Worm (Caenorhabditis elegans): ENCODE data around the gene let-721.

The let-721 gene

DNA sequence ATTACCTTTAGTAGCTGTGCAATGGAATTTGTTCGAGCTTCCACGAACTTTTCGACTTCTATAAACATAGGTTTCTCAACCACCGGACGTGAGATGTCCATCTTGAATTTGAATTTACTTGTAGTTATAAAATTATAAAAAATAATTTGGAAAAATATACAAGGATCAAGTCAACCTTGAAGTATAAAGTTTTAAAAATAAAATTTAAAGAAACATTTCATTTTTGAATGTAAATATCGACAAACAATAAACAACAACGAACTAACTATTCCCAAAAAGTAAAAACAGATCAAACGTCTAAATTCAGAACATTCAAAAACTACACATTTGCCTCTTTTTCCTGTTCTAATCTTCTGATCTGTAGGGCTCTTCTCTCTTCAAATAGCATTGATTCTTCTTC, 15.9 kb downstream of the let-721 start, which contains the start of gene popl-1:
Gene popl-1, minus strand, starts transcription at position 101 of the 400 bp plus-strand sequence.
- TF ChIP-seq aly-1 (tag; optimal IDR thresholded peaks at IDR 0.05), result no peak
- TF ChIP-seq tbx-11 (GFP tag; IDR thresholded peaks at IDR 0.05), result no peak
- no peak for TF ChIP-seq tbx-37 (GFP tag; conservative IDR thresholded peaks at IDR 0.05)
- TF ChIP-seq pes-1 (GFP tag; IDR thresholded peaks at IDR 0.05), result no peak
- no peak for TF ChIP-seq ets-7 (tag; optimal IDR thresholded peaks at IDR 0.05)
- no peak for TF ChIP-seq hnd-1 (tag; optimal IDR thresholded peaks at IDR 0.05)
- no peak for TF ChIP-seq hmg-4 (GFP tag; optimal IDR thresholded peaks at IDR 0.05)
- TF ChIP-seq tra-4 (tag; optimal IDR thresholded peaks at IDR 0.05), result no peak
- no peak for TF ChIP-seq scrt-1 (GFP tag; IDR thresholded peaks at IDR 0.05)
- no peak for TF ChIP-seq hmbx-1 (tag; optimal IDR thresholded peaks at IDR 0.05)

DNA sequence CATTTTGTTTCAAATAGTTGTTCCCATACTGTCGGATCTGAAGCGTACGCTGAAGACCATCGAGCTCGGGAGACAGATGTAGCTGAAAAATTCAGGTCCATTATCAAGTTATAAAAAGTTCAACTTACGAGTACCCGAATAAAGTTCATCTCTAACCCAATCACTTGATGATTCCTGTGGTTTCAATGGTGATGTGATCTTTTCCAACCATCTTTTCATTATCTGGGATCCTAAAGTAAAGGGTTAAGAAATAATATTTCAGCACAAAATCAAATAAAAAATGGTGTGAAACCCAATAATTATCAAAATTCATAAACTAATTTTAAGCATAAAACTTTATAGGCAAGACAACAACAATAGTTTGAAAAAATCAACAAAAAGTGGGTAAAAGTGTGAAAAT, 19.5 kb downstream of the let-721 start, which contains the start of gene C05D11.8:
Gene C05D11.8, minus strand, starts transcription at position 101 of the 400 bp plus-strand sequence.
- TF ChIP-seq F13C5.2 (tag; optimal IDR thresholded peaks at IDR 0.05) (no peak), ets-7 (tag; optimal IDR thresholded peaks at IDR 0.05) (no peak), pes-1 (GFP tag; IDR thresholded peaks at IDR 0.05) (no peak), tra-4 (tag; optimal IDR thresholded peaks at IDR 0.05) (no peak), ceh-36 (tag; optimal IDR thresholded peaks at IDR 0.05) (no peak), scrt-1 (GFP tag; IDR thresholded peaks at IDR 0.05) (no peak), flt-1 (GFP tag; IDR thresholded peaks at IDR 0.05) (no peak), ceh-13 (GFP tag; optimal IDR thresholded peaks at IDR 0.05) (no peak), ama-1 (optimal IDR thresholded peaks at IDR 0.05) (no peak), aly-1 (tag; optimal IDR thresholded peaks at IDR 0.05) (no peak), tbx-11 (GFP tag; IDR thresholded peaks at IDR 0.05) (no peak)

DNA sequence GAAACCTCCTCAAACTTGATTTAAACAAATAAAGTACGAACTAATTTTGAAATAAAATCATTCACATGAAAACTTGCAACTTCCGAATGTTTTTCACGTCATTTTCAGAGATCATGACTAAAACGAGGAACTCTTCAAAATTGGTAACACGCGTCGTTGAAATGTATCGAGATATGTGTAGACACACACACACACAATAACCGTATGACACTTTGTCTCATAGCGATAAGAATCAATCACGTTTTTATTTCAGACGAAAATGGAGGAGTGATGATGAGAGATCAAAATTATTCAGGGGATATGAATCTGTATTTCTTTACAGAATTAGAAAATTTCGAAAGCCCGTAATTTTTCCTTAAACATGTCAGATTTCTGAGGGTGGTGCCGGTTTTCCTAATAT, 24.0 kb downstream of the let-721 start:
- TF ChIP-seq B0310.2 (tag; optimal IDR thresholded peaks at IDR 0.05) (no peak), aly-1 (tag; optimal IDR thresholded peaks at IDR 0.05) (no peak), pes-1 (GFP tag; IDR thresholded peaks at IDR 0.05) (no peak), sea-1 (GFP tag; conservative IDR thresholded peaks at IDR 0.05) (no peak)

DNA sequence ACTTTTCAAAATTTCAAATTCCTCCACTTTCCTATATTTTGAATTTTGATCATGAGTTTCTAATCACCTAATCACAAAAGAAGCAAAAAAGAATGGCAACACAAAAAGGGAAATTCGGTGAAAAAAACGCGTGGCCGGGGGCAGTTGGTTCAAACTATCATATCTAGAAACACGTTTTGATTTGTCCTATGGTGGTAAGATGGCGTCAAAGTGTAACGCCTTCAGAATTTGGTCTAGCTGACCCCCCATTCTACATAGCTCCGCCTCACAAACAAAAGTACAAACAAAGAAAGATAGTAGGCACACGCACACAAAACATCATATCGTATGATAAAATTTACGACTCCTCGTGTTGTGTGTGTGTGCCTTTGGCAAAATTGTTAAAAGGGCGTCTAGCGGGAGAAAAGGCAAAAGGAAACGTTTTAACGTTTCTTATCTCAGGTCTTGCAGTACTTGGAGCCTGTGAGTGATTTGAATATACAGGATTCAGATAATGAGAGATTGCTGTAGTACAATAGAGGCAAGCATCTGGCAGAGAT, 24.7 kb downstream of the let-721 start:
- TF ChIP-seq tra-4 (tag; optimal IDR thresholded peaks at IDR 0.05), result no peak
- no peak for TF ChIP-seq B0310.2 (tag; optimal IDR thresholded peaks at IDR 0.05)
- no peak for TF ChIP-seq scrt-1 (GFP tag; IDR thresholded peaks at IDR 0.05)
- TF ChIP-seq ets-7 (tag; optimal IDR thresholded peaks at IDR 0.05), result no peak
- no peak for TF ChIP-seq ceh-36 (tag; optimal IDR thresholded peaks at IDR 0.05)
- no peak for TF ChIP-seq hmbx-1 (tag; optimal IDR thresholded peaks at IDR 0.05)
- no peak for TF ChIP-seq hnd-1 (tag; optimal IDR thresholded peaks at IDR 0.05)
- TF ChIP-seq pes-1 (GFP tag; IDR thresholded peaks at IDR 0.05), result no peak
- no peak for TF ChIP-seq flt-1 (GFP tag; IDR thresholded peaks at IDR 0.05)
- no peak for TF ChIP-seq hmg-4 (GFP tag; optimal IDR thresholded peaks at IDR 0.05)
- TF ChIP-seq tbx-11 (GFP tag; IDR thresholded peaks at IDR 0.05), result no peak
- no peak for TF ChIP-seq tbx-37 (GFP tag; conservative IDR thresholded peaks at IDR 0.05)
- TF ChIP-seq sea-1 (GFP tag; conservative IDR thresholded peaks at IDR 0.05), result no peak
- TF ChIP-seq aly-1 (tag; optimal IDR thresholded peaks at IDR 0.05), result no peak
- TF ChIP-seq ama-1 (optimal IDR thresholded peaks at IDR 0.05), result no peak
- TF ChIP-seq ceh-13 (GFP tag; optimal IDR thresholded peaks at IDR 0.05), result no peak
- TF ChIP-seq F13C5.2 (tag; optimal IDR thresholded peaks at IDR 0.05), result no peak

DNA sequence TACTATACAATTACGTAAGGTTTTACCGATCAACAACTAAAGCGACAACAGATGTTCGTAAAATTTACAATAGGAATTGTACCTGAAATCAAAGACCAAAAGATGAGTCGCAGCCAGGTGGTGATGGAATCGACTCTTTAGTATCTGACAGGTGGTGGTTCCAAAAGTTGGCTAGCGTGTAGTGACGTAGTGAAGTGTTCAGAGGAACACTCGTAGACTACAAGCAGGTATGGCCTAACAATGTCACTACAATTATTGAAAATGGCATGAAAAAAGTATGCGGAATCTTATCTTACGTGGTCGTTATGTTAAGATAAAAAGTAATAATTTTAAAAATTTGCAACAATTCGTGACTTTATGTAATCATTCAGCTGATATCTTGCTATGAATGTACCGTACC, 25.2 kb downstream of the let-721 start:
- TF ChIP-seq flt-1 (GFP tag; IDR thresholded peaks at IDR 0.05) (no peak), hnd-1 (tag; optimal IDR thresholded peaks at IDR 0.05) (no peak), ama-1 (optimal IDR thresholded peaks at IDR 0.05) (no peak), tbx-11 (GFP tag; IDR thresholded peaks at IDR 0.05) (no peak), hmg-4 (GFP tag; optimal IDR thresholded peaks at IDR 0.05) (no peak), F13C5.2 (tag; optimal IDR thresholded peaks at IDR 0.05) (no peak), ets-7 (tag; optimal IDR thresholded peaks at IDR 0.05) (no peak), ceh-13 (GFP tag; optimal IDR thresholded peaks at IDR 0.05) (no peak), scrt-1 (GFP tag; IDR thresholded peaks at IDR 0.05) (no peak), aly-1 (tag; optimal IDR thresholded peaks at IDR 0.05) (no peak), hmbx-1 (tag; optimal IDR thresholded peaks at IDR 0.05) (no peak), sea-1 (GFP tag; conservative IDR thresholded peaks at IDR 0.05) (no peak), tra-4 (tag; optimal IDR thresholded peaks at IDR 0.05) (no peak), pes-1 (GFP tag; IDR thresholded peaks at IDR 0.05) (no peak), B0310.2 (tag; optimal IDR thresholded peaks at IDR 0.05) (no peak), tbx-37 (GFP tag; conservative IDR thresholded peaks at IDR 0.05) (no peak), ceh-36 (tag; optimal IDR thresholded peaks at IDR 0.05) (no peak)

DNA sequence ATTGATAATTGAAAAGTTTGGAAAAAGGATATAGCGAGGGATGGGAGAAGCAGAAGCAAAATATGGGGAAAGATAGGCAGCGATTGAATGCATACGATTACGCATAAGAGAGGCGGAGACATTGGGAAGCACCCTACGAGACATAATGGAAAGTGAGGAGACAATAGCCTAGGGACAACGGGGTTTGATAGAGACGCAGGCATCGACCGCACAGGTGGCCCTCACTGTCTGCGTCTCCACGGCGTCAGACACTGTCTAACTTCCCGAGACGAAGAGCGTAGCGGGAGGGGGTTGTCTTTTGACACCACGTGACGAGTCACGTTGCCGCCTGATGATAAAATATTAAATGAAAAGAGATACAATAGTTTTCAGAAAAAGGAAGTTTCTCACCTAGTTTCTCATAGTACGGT, 25.7 kb downstream of the let-721 start:
- TF ChIP-seq aly-1 (tag; optimal IDR thresholded peaks at IDR 0.05) (no peak), tbx-37 (GFP tag; conservative IDR thresholded peaks at IDR 0.05) (no peak), sea-1 (GFP tag; conservative IDR thresholded peaks at IDR 0.05) (no peak), tra-4 (tag; optimal IDR thresholded peaks at IDR 0.05) (no peak), ceh-13 (GFP tag; optimal IDR thresholded peaks at IDR 0.05) (no peak), F13C5.2 (tag; optimal IDR thresholded peaks at IDR 0.05) (no peak), tbx-11 (GFP tag; IDR thresholded peaks at IDR 0.05) (no peak), ceh-36 (tag; optimal IDR thresholded peaks at IDR 0.05) (no peak)

DNA sequence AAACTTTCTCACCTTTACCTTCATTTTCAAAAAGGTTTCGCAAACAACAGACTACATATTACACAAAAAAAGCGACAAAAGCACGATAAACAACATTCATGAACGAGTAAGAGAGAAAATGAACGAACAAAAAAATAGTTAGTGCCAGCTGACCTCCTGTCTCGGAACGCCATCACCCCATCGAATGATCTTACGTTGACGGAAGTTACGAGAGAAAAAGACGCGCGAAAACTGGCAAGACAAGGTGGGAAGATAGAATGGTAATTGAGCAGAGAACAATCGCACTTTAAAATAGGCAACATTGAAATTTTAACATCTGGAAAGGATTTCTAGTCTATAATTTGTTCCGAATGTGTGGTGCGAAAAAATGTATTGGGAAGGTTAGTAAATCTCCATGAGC, 26.5 kb downstream of the let-721 start:
- TF ChIP-seq pes-1 (GFP tag; IDR thresholded peaks at IDR 0.05) (no peak), tbx-37 (GFP tag; conservative IDR thresholded peaks at IDR 0.05) (no peak), ceh-13 (GFP tag; optimal IDR thresholded peaks at IDR 0.05) (no peak), hmg-4 (GFP tag; optimal IDR thresholded peaks at IDR 0.05) (no peak), flt-1 (GFP tag; IDR thresholded peaks at IDR 0.05) (no peak), hnd-1 (tag; optimal IDR thresholded peaks at IDR 0.05) (no peak), B0310.2 (tag; optimal IDR thresholded peaks at IDR 0.05) (no peak), F13C5.2 (tag; optimal IDR thresholded peaks at IDR 0.05) (no peak), ets-7 (tag; optimal IDR thresholded peaks at IDR 0.05) (no peak), sea-1 (GFP tag; conservative IDR thresholded peaks at IDR 0.05) (no peak), ceh-36 (tag; optimal IDR thresholded peaks at IDR 0.05) (no peak), tbx-11 (GFP tag; IDR thresholded peaks at IDR 0.05) (no peak), scrt-1 (GFP tag; IDR thresholded peaks at IDR 0.05) (no peak), aly-1 (tag; optimal IDR thresholded peaks at IDR 0.05) (no peak)
